Worm (Caenorhabditis elegans) whole organism, early embryonic: ENCODE results near the gene F22E5.12.

ENCODE experiments used
- B0310.2 ChIP-seq: sonication (generic microtip); optimal IDR thresholded peaks from 2 replicates; lab custom pipeline; 2016; ENCODE audit warnings: mild to moderate bottlenecking, missing genetic modification characterization, missing compliant biosample characterization
- ama-1 ChIP-seq: fragments of 150-350 bp; optimal IDR thresholded peaks from 2 replicates; lab custom pipeline; 2014
- flt-1 ChIP-seq: fragments of 200-800 bp; sonication (Bioruptor generic); IDR thresholded peaks from 2 replicates; pipeline ENCODE4 v1.3.6; 2022; ENCODE audit warnings: missing genetic modification characterization, missing compliant biosample characterization
- hmbx-1 ChIP-seq: sonication (generic microtip); optimal IDR thresholded peaks from 2 replicates; lab custom pipeline; 2016; ENCODE audit warnings: mild to moderate bottlenecking, missing genetic modification characterization, missing compliant biosample characterization
- hnd-1 ChIP-seq: sonication (generic microtip); optimal IDR thresholded peaks from 2 replicates; lab custom pipeline; 2016; ENCODE audit warnings: missing genetic modification characterization, missing compliant biosample characterization

- TF ChIP-seq hnd-1 (no peak), hmbx-1 (tag; lab: Kevin White, UChicago) (no peak), B0310.2 (tag; lab: Kevin White, UChicago) (no peak), ama-1 (lab: Kevin White, UChicago) (no peak), flt-1 (GFP tag; lab: Robert Waterston, UW) (no peak)
These were observed 45.8 kb upstream of the F22E5.12 start, which contains the start of gene set-11 for ce11 chrII:2692476-2692875.
